Worm (Caenorhabditis elegans): Measurements from ENCODE around the gene srd-5.

- TF ChIP-seq F33H1.4 (GFP tag; IDR thresholded peaks at IDR 0.05) (no peak), Y53G8AR.9 (GFP tag; conservative IDR thresholded peaks at IDR 0.05) (0 out of 2 replicates have a peak, but pooled peaks have one; percentile 41), Y95B8A.8 (GFP tag; IDR thresholded peaks at IDR 0.05) (no peak), ceh-40 (GFP tag; IDR thresholded peaks at IDR 0.05) (no peak), attf-5 (GFP tag; optimal IDR thresholded peaks at IDR 0.05) (no peak), ama-1 (optimal IDR thresholded peaks at IDR 0.05) (no peak), ama-1 (GFP tag; optimal IDR thresholded peaks at IDR 0.05) (no peak), unc-62 (GFP tag; optimal IDR thresholded peaks at IDR 0.05) (no peak), F22D6.2 (tag; optimal IDR thresholded peaks at IDR 0.05) (no peak), F23B12.7 (tag; optimal IDR thresholded peaks at IDR 0.05; ENCODE audit: insufficient read depth) (no peak), cebp-2 (GFP tag; IDR thresholded peaks at IDR 0.05) (no peak), ets-4 (GFP tag; optimal IDR thresholded peaks at IDR 0.05) (no peak)
Observed at ce11 chrIV:5654203-5654602, 20.1 kb downstream of the srd-5 start.

Data from whole organism, young adult.